Worm (Caenorhabditis elegans): ENCODE results near the gene drd-50.

Gene drd-50

DNA sequence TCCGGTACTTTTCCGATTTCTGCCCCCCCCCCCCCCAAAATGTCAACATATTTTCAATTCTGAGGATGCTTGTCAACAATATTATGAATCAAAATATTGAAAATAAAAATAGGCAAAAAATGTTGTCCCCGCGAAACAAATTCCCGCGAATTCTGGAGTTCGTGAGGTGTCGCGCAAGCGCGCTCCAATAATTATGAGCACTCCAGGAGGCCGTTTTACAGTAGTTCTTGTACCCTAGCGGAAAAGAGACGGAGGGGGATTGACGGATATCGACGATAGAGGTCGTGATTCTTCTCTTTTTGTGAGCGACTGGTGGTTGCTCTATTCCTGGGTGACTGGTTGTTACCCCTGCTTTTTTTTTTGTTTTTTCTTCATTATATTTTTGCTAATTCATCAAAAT, 46.7 kb upstream of the drd-50 start (continued):
- TF ChIP-seq ceh-18 (tag; optimal IDR thresholded peaks at IDR 0.05) (no peak), lim-6 (tag; optimal IDR thresholded peaks at IDR 0.05) (no peak), unc-55 (GFP tag; optimal IDR thresholded peaks at IDR 0.05) (no peak), unc-86 (tag; optimal IDR thresholded peaks at IDR 0.05) (no peak), pqm-1 (tag; optimal IDR thresholded peaks at IDR 0.05) (no peak), elt-4 (tag; optimal IDR thresholded peaks at IDR 0.05) (no peak), ceh-31 (tag; optimal IDR thresholded peaks at IDR 0.05) (peak; percentile 55)

DNA sequence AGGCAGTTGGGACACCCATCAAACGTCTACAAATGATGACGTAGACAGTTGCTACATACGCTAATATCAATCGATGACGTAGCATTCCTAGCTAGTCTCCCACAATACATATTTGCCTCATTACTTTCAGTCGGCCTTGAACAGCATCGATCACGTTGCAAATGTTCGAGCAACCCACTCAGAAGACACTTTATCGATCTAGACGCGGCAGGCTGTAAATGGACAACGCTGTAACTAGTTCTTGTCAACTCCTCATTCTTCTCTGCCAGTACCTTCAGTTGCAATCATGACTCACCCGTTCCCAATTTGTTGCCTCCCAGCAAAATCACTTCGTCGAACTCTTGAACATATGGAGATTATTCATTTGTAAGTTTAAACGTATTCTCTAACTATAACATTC, 45.5 kb upstream of the drd-50 start, which contains the start of gene pqn-75:
pqn-75 (plus strand) TSS at position 301 of the 400 bp plus-strand sequence.
- TF ChIP-seq sox-4 (tag; optimal IDR thresholded peaks at IDR 0.05) (no peak), dve-1 (tag; optimal IDR thresholded peaks at IDR 0.05) (no peak), lim-6 (tag; optimal IDR thresholded peaks at IDR 0.05) (no peak), K09A11.1 (tag; optimal IDR thresholded peaks at IDR 0.05; ENCODE audit: insufficient read depth) (no peak), syd-9 (tag; optimal IDR thresholded peaks at IDR 0.05) (no peak), pros-1 (tag; optimal IDR thresholded peaks at IDR 0.05) (no peak), npax-4 (tag; optimal IDR thresholded peaks at IDR 0.05) (no peak), unc-55 (GFP tag; optimal IDR thresholded peaks at IDR 0.05) (no peak), madf-2 (tag; optimal IDR thresholded peaks at IDR 0.05) (no peak), elt-2 (tag; optimal IDR thresholded peaks at IDR 0.05) (no peak), ceh-30 (tag; optimal IDR thresholded peaks at IDR 0.05) (no peak), ceh-18 (tag; optimal IDR thresholded peaks at IDR 0.05) (no peak), ceh-31 (tag; optimal IDR thresholded peaks at IDR 0.05) (no peak), ref-2 (tag; optimal IDR thresholded peaks at IDR 0.05) (no peak), C38D4.7 (GFP tag; optimal IDR thresholded peaks at IDR 0.05) (no peak), elt-4 (tag; optimal IDR thresholded peaks at IDR 0.05) (no peak), pat-9 (tag; optimal IDR thresholded peaks at IDR 0.05) (no peak)

DNA sequence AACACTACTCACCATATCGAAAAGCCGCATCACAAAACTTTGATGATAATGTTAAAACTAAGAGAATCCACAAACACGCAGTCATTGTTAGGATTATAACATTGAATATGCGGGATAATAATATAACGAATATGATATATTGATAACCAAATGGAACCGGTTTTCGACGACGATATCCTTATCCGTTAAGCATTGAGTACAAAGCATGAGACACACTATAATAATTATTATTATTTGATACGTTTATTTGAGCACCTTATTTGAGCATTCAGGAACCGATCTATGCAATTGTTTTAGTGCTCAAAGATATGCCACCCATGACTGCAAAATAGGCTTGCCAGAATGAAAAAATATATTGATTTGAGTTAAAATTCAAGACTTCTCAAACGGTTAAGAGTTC, 42.9 kb upstream of the drd-50 start, which contains the start of gene W03D2.9:
W03D2.9 (minus strand) TSS at position 101 of the 400 bp plus-strand sequence.
- no peak for TF ChIP-seq ref-2 (tag; optimal IDR thresholded peaks at IDR 0.05)
- TF ChIP-seq nfya-1 (tag; optimal IDR thresholded peaks at IDR 0.05), result no peak
- TF ChIP-seq pha-4 (tag; optimal IDR thresholded peaks at IDR 0.05), result no peak
- TF ChIP-seq hlh-6 (tag; optimal IDR thresholded peaks at IDR 0.05), result no peak
- no peak for TF ChIP-seq nhr-232 (tag; optimal IDR thresholded peaks at IDR 0.05)
- TF ChIP-seq ama-1 (optimal IDR thresholded peaks at IDR 0.05), result no peak
- no peak for TF ChIP-seq fkh-10 (GFP tag; optimal IDR thresholded peaks at IDR 0.05)
- no peak for TF ChIP-seq elt-2 (tag; optimal IDR thresholded peaks at IDR 0.05)
- TF ChIP-seq odd-2 (tag; optimal IDR thresholded peaks at IDR 0.05), result no peak
- TF ChIP-seq lin-11 (tag; optimal IDR thresholded peaks at IDR 0.05), result no peak

DNA sequence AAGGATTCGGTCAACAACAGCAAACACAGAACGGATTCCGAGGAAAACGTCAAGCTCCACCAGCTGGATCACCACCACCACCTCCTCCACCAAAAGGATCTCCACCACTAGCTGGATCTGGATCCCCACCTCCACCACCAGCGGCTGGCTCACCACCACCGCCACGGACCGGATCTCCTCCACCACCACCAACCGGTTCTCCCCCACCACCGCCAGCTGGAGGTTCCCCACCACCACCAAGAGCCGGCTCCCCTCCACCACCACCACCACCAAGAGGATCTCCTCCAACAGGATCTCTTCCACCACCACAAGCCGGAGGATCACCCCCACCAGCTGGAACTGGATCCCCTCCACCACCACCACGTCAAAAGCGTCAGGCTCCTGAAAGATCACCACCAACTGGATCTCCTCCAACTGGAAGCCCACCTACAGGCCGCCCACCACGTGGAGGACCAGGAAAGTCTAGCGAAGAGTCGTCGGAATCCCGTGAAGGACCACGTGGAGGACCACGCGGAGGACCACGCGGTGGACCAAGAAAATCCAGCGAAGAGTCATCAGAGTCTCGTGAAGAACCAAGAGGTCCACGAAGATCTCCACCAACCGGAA, 40.7 kb upstream of the drd-50 start:
- no peak for TF ChIP-seq pqm-1 (tag; optimal IDR thresholded peaks at IDR 0.05)
- peak; percentile 69 for TF ChIP-seq mec-3 (tag; optimal IDR thresholded peaks at IDR 0.05; ENCODE audit: borderline replicate concordance)

DNA sequence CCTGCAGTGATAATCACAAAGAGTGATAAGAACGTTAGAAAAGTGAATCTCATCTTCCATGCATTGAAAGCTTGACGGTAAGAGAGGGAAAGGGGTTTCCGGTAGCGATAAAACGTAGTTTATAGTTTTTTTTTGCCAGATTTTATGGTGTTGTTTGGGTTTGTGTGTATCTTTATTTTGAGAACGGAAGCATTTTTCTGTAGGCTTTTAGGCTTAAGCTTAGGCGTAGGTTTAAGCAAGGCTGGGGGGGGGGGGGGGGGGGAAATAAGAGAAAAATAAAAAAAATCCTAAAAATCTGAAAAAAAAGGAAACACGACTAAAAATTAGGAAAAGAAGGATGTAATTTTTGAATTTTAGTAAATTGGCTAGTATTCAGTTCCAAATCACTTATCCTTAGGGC, 38.6 kb upstream of the drd-50 start, which contains the start of gene C35B1.8:
C35B1.8 (minus strand) TSS at position 101 of the 400 bp plus-strand sequence.
- TF ChIP-seq ceh-48 (tag; optimal IDR thresholded peaks at IDR 0.05) (no peak), ama-1 (optimal IDR thresholded peaks at IDR 0.05) (no peak), pat-9 (tag; optimal IDR thresholded peaks at IDR 0.05) (no peak), dmd-4 (tag; optimal IDR thresholded peaks at IDR 0.05; ENCODE audit: borderline replicate concordance) (no peak), ceh-19 (GFP tag; optimal IDR thresholded peaks at IDR 0.05) (no peak), npax-4 (tag; optimal IDR thresholded peaks at IDR 0.05) (no peak), ztf-16 (tag; optimal IDR thresholded peaks at IDR 0.05) (no peak), fkh-6 (tag; optimal IDR thresholded peaks at IDR 0.05) (no peak), pha-4 (tag; optimal IDR thresholded peaks at IDR 0.05) (no peak), zip-5 (tag; optimal IDR thresholded peaks at IDR 0.05) (no peak), rnt-1 (tag; optimal IDR thresholded peaks at IDR 0.05) (no peak), hlh-30 (tag; optimal IDR thresholded peaks at IDR 0.05; ENCODE audit: insufficient read depth) (no peak), lim-6 (tag; optimal IDR thresholded peaks at IDR 0.05) (no peak), ceh-22 (tag; optimal IDR thresholded peaks at IDR 0.05) (no peak), ceh-9 (tag; optimal IDR thresholded peaks at IDR 0.05) (no peak), C38D4.7 (GFP tag; optimal IDR thresholded peaks at IDR 0.05) (no peak), ceh-34 (tag; optimal IDR thresholded peaks at IDR 0.05) (no peak)

Measured in whole organism, late embryonic.